Fruit fly (Drosophila melanogaster) whole organism, pupa: Measurements from ENCODE around the gene CG32829.

Experiments used
- CG10348 ChIP-seq: fragments of 200-800 bp; sonication (Bioruptor generic); IDR thresholded peaks from 2 replicates; pipeline ENCODE4 v1.3.6; 2022; ENCODE audit warnings: missing biosample characterization, missing genetic modification characterization
- CG12605 ChIP-seq: fragments of 200-800 bp; sonication (Bioruptor generic); IDR thresholded peaks from 2 replicates; pipeline ENCODE4 v1.3.6; 2022; ENCODE audit warnings: missing biosample characterization, missing genetic modification characterization
- CG13204 ChIP-seq: fragments of 200-800 bp; sonication (Bioruptor generic); optimal IDR thresholded peaks from 2 replicates; lab custom pipeline; 2018; ENCODE audit warnings: missing biosample characterization, mild to moderate bottlenecking, missing genetic modification characterization, moderate library complexity
- CG32121 ChIP-seq: fragments of 200-800 bp; sonication (Bioruptor generic); IDR thresholded peaks from 2 replicates; pipeline ENCODE4 v1.3.6; 2022; ENCODE audit warnings: missing biosample characterization, missing genetic modification characterization
- CG4496 ChIP-seq: fragments of 200-800 bp; sonication (Bioruptor generic); IDR thresholded peaks from 3 replicates; pipeline ENCODE4 v1.3.6; 2022; ENCODE audit warnings: missing biosample characterization, missing genetic modification characterization
- CG8159 ChIP-seq: fragments of 200-800 bp; sonication (Bioruptor generic); optimal IDR thresholded peaks from 3 replicates; lab custom pipeline; 2018; ENCODE audit warnings: missing biosample characterization, mild to moderate bottlenecking, missing genetic modification characterization, moderate library complexity
- CG8301 ChIP-seq: fragments of 200-800 bp; sonication (Bioruptor generic); optimal IDR thresholded peaks from 2 replicates; lab custom pipeline; 2018; ENCODE audit warnings: missing biosample characterization, mild to moderate bottlenecking, missing genetic modification characterization
- CG9948 ChIP-seq: fragments of 200-800 bp; sonication (Bioruptor generic); optimal IDR thresholded peaks from 2 replicates; lab custom pipeline; 2018; ENCODE audit warnings: missing biosample characterization, mild to moderate bottlenecking, missing genetic modification characterization, moderate library complexity
- EcR ChIP-seq: fragments of 200-800 bp; sonication (Bioruptor generic); optimal IDR thresholded peaks from 3 replicates; lab custom pipeline; 2019; ENCODE audit warnings: missing biosample characterization, missing genetic modification characterization, mild to moderate bottlenecking, moderate library complexity, missing genetic modification reagents
- Pif1A ChIP-seq: fragments of 200-800 bp; sonication (Bioruptor generic); optimal IDR thresholded peaks from 3 replicates; lab custom pipeline; 2016; ENCODE audit warnings: missing biosample characterization, missing genetic modification characterization
- Pif1B ChIP-seq: fragments of 200-800 bp; sonication (Bioruptor generic); optimal IDR thresholded peaks from 3 replicates; lab custom pipeline; 2016; ENCODE audit warnings: missing biosample characterization, missing genetic modification characterization
- Snoo ChIP-seq: fragments of 200-800 bp; sonication (Bioruptor generic); optimal IDR thresholded peaks from 3 replicates; lab custom pipeline; 2017; ENCODE audit warnings: missing biosample characterization, mild to moderate bottlenecking, missing genetic modification characterization, inconsistent platforms
- fd96Ca ChIP-seq: fragments of 200-800 bp; sonication (Bioruptor generic); IDR thresholded peaks from 3 replicates; pipeline ENCODE4 v1.3.6; 2022; ENCODE audit warnings: missing biosample characterization, missing genetic modification characterization
- gl ChIP-seq: fragments of 200-800 bp; sonication (Bioruptor generic); optimal IDR thresholded peaks from 2 replicates; lab custom pipeline; 2018; ENCODE audit warnings: missing biosample characterization, mild to moderate bottlenecking, missing genetic modification characterization

DNA sequence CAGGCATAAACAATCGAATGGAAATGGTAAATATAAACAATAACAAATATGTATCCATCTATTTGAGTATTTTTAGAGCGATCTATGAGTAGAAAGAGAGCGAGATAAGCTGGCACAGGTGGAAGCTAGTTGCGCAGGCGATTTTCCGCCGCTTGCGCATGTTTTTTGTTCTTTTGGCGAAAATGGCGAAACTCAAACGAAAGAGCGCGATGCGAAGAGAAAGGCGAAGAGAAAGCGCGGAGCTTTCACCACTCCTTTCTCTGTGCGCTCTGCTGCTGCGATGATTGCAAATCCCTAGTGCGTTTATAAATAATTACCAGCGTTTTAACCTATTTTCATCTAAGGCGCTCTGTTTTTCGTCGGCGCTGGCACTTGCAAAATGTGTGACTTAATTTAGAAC lies 25.5 kb upstream of the CG32829 start:
- TF ChIP-seq CG10348 (GFP tag; lab: Robert Waterston, UW), result no peak
- TF ChIP-seq CG4496 (GFP tag; lab: Robert Waterston, UW), result no peak
- no peak for TF ChIP-seq fd96Ca (GFP tag; lab: Robert Waterston, UW)
- no peak for TF ChIP-seq Snoo (tag; lab: Kevin White, UChicago)
- TF ChIP-seq CG32121 (GFP tag; lab: Robert Waterston, UW), result no peak
- no peak for TF ChIP-seq EcR (GFP tag; lab: Kevin White, UChicago)
- no peak for TF ChIP-seq Pif1A
- TF ChIP-seq Pif1B (GFP tag; lab: Kevin White, UChicago), result no peak
- no peak for TF ChIP-seq CG8159 (tag; lab: Kevin White, UChicago)
- TF ChIP-seq CG12605 (GFP tag; lab: Robert Waterston, UW), result no peak
- TF ChIP-seq gl (tag; lab: Kevin White, UChicago), result no peak
- TF ChIP-seq CG13204, result no peak
- no peak for TF ChIP-seq CG9948
- no peak for TF ChIP-seq CG8301
